Fruit fly (Drosophila melanogaster) whole organism, adult: Measurements from ENCODE around the gene CycH.

ENCODE experiments used
- CG14711 ChIP-seq: fragments of 200-800 bp; sonication (Bioruptor generic); optimal IDR thresholded peaks from 2 replicates; lab custom pipeline; 2018; ENCODE audit warnings: missing biosample characterization, mild to moderate bottlenecking, missing genetic modification characterization, moderate library complexity
- CG1620 ChIP-seq: fragments of 200-800 bp; sonication (Bioruptor generic); optimal IDR thresholded peaks from 2 replicates; lab custom pipeline; 2016; ENCODE audit warnings: missing biosample characterization, missing genetic modification characterization
- CG5204 ChIP-seq: fragments of 200-800 bp; sonication (Bioruptor generic); optimal IDR thresholded peaks from 2 replicates; lab custom pipeline; 2016; ENCODE audit warnings: missing biosample characterization, missing genetic modification characterization
- Crg-1 ChIP-seq: fragments of 200-800 bp; sonication (Bioruptor generic); optimal IDR thresholded peaks from 2 replicates; lab custom pipeline; 2016; ENCODE audit warnings: missing biosample characterization, missing genetic modification characterization
- bab1 ChIP-seq: fragments of 200-800 bp; sonication (Bioruptor generic); optimal IDR thresholded peaks from 3 replicates; lab custom pipeline; 2019; ENCODE audit warnings: missing biosample characterization, mild to moderate bottlenecking, missing genetic modification characterization, moderate library complexity
- kay ChIP-seq: fragments of 200-800 bp; sonication (Bioruptor generic); peaks from one replicate; lab custom pipeline; 2016; ENCODE audit warnings: missing biosample characterization, missing genetic modification characterization, borderline replicate concordance
- ovo ChIP-seq: fragments of 200-800 bp; sonication (Bioruptor generic); optimal IDR thresholded peaks from 2 replicates; lab custom pipeline; 2016; ENCODE audit warnings: missing biosample characterization, missing genetic modification characterization
- pad ChIP-seq: fragments of 200-800 bp; sonication (Bioruptor generic); optimal IDR thresholded peaks from 3 replicates; lab custom pipeline; 2017; ENCODE audit warnings: missing biosample characterization, missing genetic modification characterization, mild to moderate bottlenecking, moderate library complexity, missing genetic modification reagents
- tj ChIP-seq: fragments of 200-800 bp; sonication (Bioruptor generic); optimal IDR thresholded peaks from 3 replicates; lab custom pipeline; 2017; ENCODE audit warnings: missing biosample characterization, mild to moderate bottlenecking, missing genetic modification characterization, moderate library complexity
- toe ChIP-seq: fragments of 200-800 bp; sonication (Bioruptor generic); optimal IDR thresholded peaks from 2 replicates; lab custom pipeline; 2016; ENCODE audit warnings: missing biosample characterization, missing genetic modification characterization

- TF ChIP-seq Crg-1 (no peak), toe (GFP tag; lab: Kevin White, UChicago) (no peak), ovo (GFP tag; lab: Kevin White, UChicago) (no peak), bab1 (GFP tag; lab: Kevin White, UChicago) (no peak), CG5204 (GFP tag; lab: Kevin White, UChicago) (no peak), kay (GFP tag; lab: Kevin White, UChicago) (no peak), CG14711 (no peak), pad (GFP tag; lab: Kevin White, UChicago) (no peak), tj (GFP tag; lab: Kevin White, UChicago) (no peak), CG1620 (GFP tag; lab: Kevin White, UChicago) (no peak)
These were observed 8.2 kb upstream of the CycH start, which contains the start of gene CG43895 for dm6 chr3L:21813598-21813997.
